Fruit fly (Drosophila melanogaster): ENCODE results near the gene Ugalt.

Ugalt gene

DNA sequence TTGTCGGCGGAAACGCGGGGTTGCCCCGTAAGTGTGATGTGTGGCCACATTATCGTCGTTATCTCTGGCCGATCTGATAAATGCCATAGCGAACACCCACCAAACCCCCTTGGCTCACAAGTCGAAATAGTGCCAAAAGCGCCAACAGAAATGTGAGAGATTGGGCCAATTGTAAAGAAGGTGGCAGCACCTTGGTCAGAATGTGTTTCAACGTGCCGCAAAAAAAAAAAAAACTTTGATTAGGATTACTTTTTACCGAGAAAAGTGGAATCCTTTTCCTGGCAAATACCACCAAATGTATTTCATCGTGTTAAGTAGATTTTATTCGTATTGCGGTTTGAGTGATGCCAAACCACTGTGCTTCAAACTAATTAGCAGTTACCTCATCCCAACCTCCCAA lies 39.4 kb upstream of the Ugalt start (continued):
- TF ChIP-seq nmo (GFP tag; optimal IDR thresholded peaks at IDR 0.05) (peak; percentile 62), pb (GFP tag; optimal IDR thresholded peaks at IDR 0.05) (peak; percentile 53), phol (tag; optimal IDR thresholded peaks at IDR 0.05) (peak; percentile 52), Vsx1 (GFP tag; optimal IDR thresholded peaks at IDR 0.05) (peak; percentile 86), ase (GFP tag; IDR thresholded peaks at IDR 0.05) (peak; percentile 85; the same call in 2 of the 3 replicates), CG11560 (tag; IDR thresholded peaks at IDR 0.05) (peak; percentile 75), CG1792 (GFP tag; optimal IDR thresholded peaks at IDR 0.05) (peak; percentile 80), CG7928 (GFP tag; optimal IDR thresholded peaks at IDR 0.05) (peak; percentile 39), CG9876 (GFP tag; optimal IDR thresholded peaks at IDR 0.05) (peak; percentile 64), ATbp (GFP tag; optimal IDR thresholded peaks at IDR 0.05) (peak; percentile 56), HHEX (GFP tag; optimal IDR thresholded peaks at IDR 0.05) (peak; percentile 82), maf-S (GFP tag; optimal IDR thresholded peaks at IDR 0.05) (peak; percentile 78), CG4404 (GFP tag; IDR thresholded peaks at IDR 0.05) (peak; percentile 63), CG32532 (GFP tag; IDR thresholded peaks at IDR 0.05) (peak; percentile 95), abd-A (tag; optimal IDR thresholded peaks at IDR 0.05) (no peak), psq (GFP tag; optimal IDR thresholded peaks at IDR 0.05) (no peak), sima (GFP tag; optimal IDR thresholded peaks at IDR 0.05) (peak; percentile 42), Mes4 (GFP tag; optimal IDR thresholded peaks at IDR 0.05) (peak; percentile 67), stwl (tag; optimal IDR thresholded peaks at IDR 0.05) (no peak), amos (GFP tag; IDR thresholded peaks at IDR 0.05; ENCODE audit: partially characterized antibody) (no peak), CG3281 (GFP tag; optimal IDR thresholded peaks at IDR 0.05) (peak; percentile 86), dati (GFP tag; IDR thresholded peaks at IDR 0.05) (peak; percentile 29; the same call in 1 of the 2 replicates), kni (GFP tag; optimal IDR thresholded peaks at IDR 0.05) (no peak), CG12155 (GFP tag; optimal IDR thresholded peaks at IDR 0.05) (peak; percentile 79), Hr78 (GFP tag; optimal IDR thresholded peaks at IDR 0.05) (no peak), H2.0 (GFP tag; IDR thresholded peaks at IDR 0.05) (peak; percentile 86), cato (GFP tag; optimal IDR thresholded peaks at IDR 0.05; ENCODE audit: borderline replicate concordance) (no peak), row (GFP tag; IDR thresholded peaks at IDR 0.05) (peak; percentile 93), Hsf (GFP tag; optimal IDR thresholded peaks at IDR 0.05) (peak; percentile 76), CG13424 (tag; optimal IDR thresholded peaks at IDR 0.05) (peak; percentile 74), Ets97D (GFP tag; optimal IDR thresholded peaks at IDR 0.05) (peak; percentile 52), CG8089 (GFP tag; optimal IDR thresholded peaks at IDR 0.05) (peak; percentile 54), Fer3 (tag; optimal IDR thresholded peaks at IDR 0.05) (peak; percentile 84), HLHmδ (GFP tag; optimal IDR thresholded peaks at IDR 0.05) (no peak), ssp (GFP tag; IDR thresholded peaks at IDR 0.05) (peak; percentile 69), Oli (tag; optimal IDR thresholded peaks at IDR 0.05) (peak; percentile 79), h (optimal IDR thresholded peaks at IDR 0.05) (no peak), Ets65A (GFP tag) (peak; percentile 63), grau (tag; optimal IDR thresholded peaks at IDR 0.05) (peak; percentile 73), CG33213 (GFP tag; optimal IDR thresholded peaks at IDR 0.05) (peak; percentile 59), CG15696 (tag; optimal IDR thresholded peaks at IDR 0.05) (no peak), odd (GFP tag; optimal IDR thresholded peaks at IDR 0.05) (peak; percentile 66), scrt (GFP tag; optimal IDR thresholded peaks at IDR 0.05) (peak; percentile 63), CG34224 (GFP tag; IDR thresholded peaks at IDR 0.05; ENCODE audit: partially characterized antibody) (no peak), CkIIα-i1 (GFP tag; IDR thresholded peaks at IDR 0.05) (peak; percentile 56; the same call in 1 of the 2 replicates), CG13287 (GFP tag; IDR thresholded peaks at IDR 0.05; ENCODE audit: partially characterized antibody) (no peak), HmgZ (tag; optimal IDR thresholded peaks at IDR 0.05) (peak; percentile 82), Scr (GFP tag; IDR thresholded peaks at IDR 0.05; ENCODE audit: partially characterized antibody) (no peak), CG17359 (tag; optimal IDR thresholded peaks at IDR 0.05) (peak; percentile 77), mld (GFP tag; IDR thresholded peaks at IDR 0.05; ENCODE audit: partially characterized antibody) (no peak), slou (GFP tag; optimal IDR thresholded peaks at IDR 0.05) (peak; percentile 44)

Measured in whole organism, embryonic.